Worm (Caenorhabditis elegans): ENCODE results near the gene R06B10.7.

ce11 chrIII:955981-956380 is 45.2 kb downstream of the R06B10.7 start, which contains the start of gene fbxa-54:
- TF ChIP-seq dao-5 (tag; optimal IDR thresholded peaks at IDR 0.05) (no peak), him-1 (tag; optimal IDR thresholded peaks at IDR 0.05) (no peak), W03F9.2 (tag; optimal IDR thresholded peaks at IDR 0.05) (no peak)

All from whole organism, L4/young adult.